Worm (Caenorhabditis elegans): ENCODE data around the gene vha-1.

ce11 chrIII:9793592-9794417 is 12.8 kb downstream of the vha-1 start, which contains the start of the genes R10E11.9 and mcm-6:
- TF ChIP-seq snpc-4 (tag; optimal IDR thresholded peaks at IDR 0.05) (no peak), nhr-77 (tag; optimal IDR thresholded peaks at IDR 0.05) (no peak), nhr-12 (tag; optimal IDR thresholded peaks at IDR 0.05) (no peak), R02D3.7 (tag; optimal IDR thresholded peaks at IDR 0.05) (no peak), nhr-76 (tag; optimal IDR thresholded peaks at IDR 0.05) (no peak), pha-4 (tag; optimal IDR thresholded peaks at IDR 0.05) (no peak), elt-1 (tag; optimal IDR thresholded peaks at IDR 0.05) (no peak), ceh-9 (tag; optimal IDR thresholded peaks at IDR 0.05) (no peak), ztf-4 (tag; optimal IDR thresholded peaks at IDR 0.05) (no peak), pqm-1 (tag; optimal IDR thresholded peaks at IDR 0.05) (no peak), jun-1 (tag; optimal IDR thresholded peaks at IDR 0.05) (no peak)
